Fruit fly (Drosophila melanogaster): ENCODE measurements around the gene CG4238.

DNA sequence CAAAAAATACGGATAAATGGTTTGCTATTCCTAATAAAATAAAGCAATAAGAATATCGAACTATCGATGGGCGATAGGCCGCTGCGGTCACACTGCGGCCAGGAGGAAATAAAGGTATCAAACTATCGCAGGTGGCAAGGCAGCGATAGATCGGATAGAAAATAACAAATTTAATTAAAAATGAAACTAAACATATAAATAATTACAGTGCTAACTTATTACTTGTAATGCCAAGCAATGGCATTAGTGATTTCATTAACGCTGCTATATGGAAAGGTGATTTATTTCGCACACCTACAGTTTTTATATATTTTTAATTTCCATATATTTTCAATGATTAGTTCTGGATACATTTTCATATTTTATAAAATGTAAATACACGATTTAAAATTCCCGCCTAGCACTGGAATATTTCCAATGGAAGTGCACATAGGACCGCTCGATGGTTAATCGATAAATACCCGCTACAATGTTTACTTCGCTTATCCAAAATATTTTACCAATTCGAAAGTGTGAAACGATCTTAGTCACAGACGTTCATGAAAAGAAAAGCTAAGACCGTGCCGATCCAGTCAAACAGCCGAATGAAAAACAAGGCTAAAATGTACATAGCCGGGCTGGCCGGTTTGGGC lies 28.8 kb upstream of the CG4238 start, which contains the start of the genes CG15356 and CG15362:
- TF ChIP-seq EcR (GFP tag; optimal IDR thresholded peaks at IDR 0.05) (no peak), psq (optimal IDR thresholded peaks at IDR 0.05) (no peak), usp (GFP tag; optimal IDR thresholded peaks at IDR 0.05) (no peak), pan (optimal IDR thresholded peaks at IDR 0.05) (no peak), CG8478 (optimal IDR thresholded peaks at IDR 0.05) (no peak), Dll (optimal IDR thresholded peaks at IDR 0.05) (no peak)

Measured in whole organism.